Worm (Caenorhabditis elegans): ENCODE data around the gene T19C9.8.

The T19C9.8 gene

DNA sequence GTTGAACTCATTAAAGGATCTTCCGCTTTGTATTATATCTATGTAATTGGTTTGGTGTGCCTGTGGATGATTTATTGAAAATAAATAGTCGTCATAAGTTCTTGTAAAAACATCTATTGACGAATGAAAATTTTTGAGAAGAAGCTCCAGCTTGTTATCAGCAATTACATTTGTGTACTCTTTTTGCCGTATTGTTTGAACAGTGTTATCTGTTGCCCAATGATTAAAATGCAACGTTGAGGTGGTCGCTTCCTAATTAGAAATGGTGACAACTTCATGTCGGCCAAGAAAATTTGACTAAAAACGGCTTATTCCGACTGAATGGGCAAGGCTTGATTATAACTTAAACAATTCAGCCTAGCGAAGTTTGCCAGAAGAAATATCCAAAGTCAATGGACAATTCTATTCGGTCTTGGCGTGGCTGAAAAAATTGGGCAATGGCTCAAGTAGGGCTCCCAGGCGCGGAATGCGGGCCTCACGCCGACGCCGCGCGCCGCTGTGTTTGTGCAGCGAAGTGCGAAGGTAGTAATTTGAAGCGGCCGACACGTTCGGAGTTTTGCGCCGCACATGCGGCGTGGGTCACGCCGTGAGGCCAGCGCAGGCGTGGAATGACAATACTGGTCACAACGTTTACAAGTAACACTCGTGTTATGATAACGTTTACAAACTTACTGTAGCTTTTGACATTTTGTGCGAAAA lies 1.8 kb downstream of the T19C9.8 start:
- TF ChIP-seq zfh-2 (GFP tag; conservative IDR thresholded peaks at IDR 0.05): peak; percentile 82
- no peak for TF ChIP-seq ztf-18 (tag; optimal IDR thresholded peaks at IDR 0.05)
- no peak for TF ChIP-seq zim-3 (tag; optimal IDR thresholded peaks at IDR 0.05)
- TF ChIP-seq F37B4.10 (GFP tag; IDR thresholded peaks at IDR 0.05): 0 out of 2 replicates have a peak, but pooled peaks have one; percentile 13
- TF ChIP-seq sea-2 (GFP tag; IDR thresholded peaks at IDR 0.05): 0 out of 2 replicates have a peak, but pooled peaks have one; percentile 45
- no peak for TF ChIP-seq tbp1 (GFP tag; optimal IDR thresholded peaks at IDR 0.05)
- no peak for TF ChIP-seq F49E8.2 (tag; optimal IDR thresholded peaks at IDR 0.05; ENCODE audit: insufficient read depth)
- no peak for TF ChIP-seq madf-3 (GFP tag; IDR thresholded peaks at IDR 0.05)

DNA sequence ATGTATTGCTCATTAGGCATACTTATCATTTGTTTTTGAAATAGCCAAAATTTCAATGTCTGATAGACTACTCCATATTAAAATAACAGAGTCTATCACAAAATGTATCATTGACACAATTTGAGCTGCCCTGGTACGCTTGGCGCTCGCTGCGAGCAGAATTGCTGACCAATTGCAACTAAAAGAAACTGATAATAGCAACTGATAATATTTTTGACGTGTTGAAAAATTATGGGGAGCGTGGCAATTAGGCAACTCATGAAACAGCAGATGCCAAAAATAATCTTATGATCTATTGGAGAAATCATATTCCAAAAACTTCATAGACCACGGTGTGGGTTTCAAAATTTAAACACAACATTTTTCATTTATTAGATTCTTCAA lies 2.4 kb downstream of the T19C9.8 start:
- peak; percentile 71 for TF ChIP-seq nhr-80 (tag; optimal IDR thresholded peaks at IDR 0.05)
- no peak for TF ChIP-seq D2030.7 (GFP tag; IDR thresholded peaks at IDR 0.05)
- no peak for TF ChIP-seq snpc-4 (GFP tag; optimal IDR thresholded peaks at IDR 0.05)
- TF ChIP-seq snpc-4 (tag; optimal IDR thresholded peaks at IDR 0.05): peak in 1 of 4 experiments; percentile 19

DNA sequence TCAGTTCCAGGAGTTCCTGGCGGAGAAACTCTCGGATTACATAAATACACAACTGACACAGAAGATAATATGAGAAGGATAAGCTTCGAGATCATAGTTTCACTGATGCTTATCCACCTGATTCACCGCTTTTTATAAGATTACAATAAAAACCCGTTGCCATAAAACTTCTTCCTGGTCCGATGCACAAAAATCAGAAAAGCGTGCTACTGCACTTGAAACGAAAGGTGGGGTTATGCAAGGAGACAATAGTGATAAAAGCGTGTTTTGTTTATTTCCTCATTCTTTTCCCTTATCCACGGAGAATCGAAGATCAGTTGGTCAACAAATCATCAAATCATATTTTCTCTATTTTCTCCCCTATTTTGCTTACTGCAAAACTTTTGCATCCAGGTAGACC lies 3.7 kb downstream of the T19C9.8 start, which contains the start of gene Y68A4B.3:
Y68A4B.3 (minus strand) TSS at position 101 of the 400 bp plus-strand sequence.
- TF ChIP-seq F52B5.7 (tag; optimal IDR thresholded peaks at IDR 0.05) (no peak), ztf-25 (GFP tag; IDR thresholded peaks at IDR 0.05) (no peak), pbrm-1 (GFP tag; IDR thresholded peaks at IDR 0.05) (no peak), cebp-2 (GFP tag; IDR thresholded peaks at IDR 0.05) (no peak), madf-8 (GFP tag; conservative IDR thresholded peaks at IDR 0.05) (no peak), F49E8.2 (tag; optimal IDR thresholded peaks at IDR 0.05; ENCODE audit: insufficient read depth) (no peak)

DNA sequence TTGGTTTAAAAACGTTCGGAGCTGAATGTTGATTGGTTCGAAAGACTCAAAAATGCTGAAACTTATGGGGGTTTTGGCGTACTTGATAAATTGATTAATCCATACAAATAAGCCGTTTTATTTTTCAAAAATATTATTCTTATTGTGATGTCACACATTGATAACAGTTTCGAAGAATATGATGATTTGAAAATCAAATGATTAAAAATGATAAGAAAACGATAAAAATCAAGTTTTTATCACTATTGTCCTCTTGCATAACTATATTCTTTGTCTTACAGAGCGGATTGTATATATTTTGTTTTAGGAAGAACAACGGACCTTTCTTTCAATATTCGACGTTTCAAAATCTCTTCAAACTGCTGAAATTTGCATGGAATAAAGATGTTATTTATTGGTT lies 4.1 kb downstream of the T19C9.8 start:
- TF ChIP-seq tlf-1 (GFP tag; optimal IDR thresholded peaks at IDR 0.05) (no peak), ceh-79 (tag; optimal IDR thresholded peaks at IDR 0.05) (no peak), snpc-4 (GFP tag; optimal IDR thresholded peaks at IDR 0.05) (no peak), snpc-4 (tag; optimal IDR thresholded peaks at IDR 0.05) (no peak), snpc-3.4 (tag; optimal IDR thresholded peaks at IDR 0.05) (no peak), lin-40 (tag; optimal IDR thresholded peaks at IDR 0.05) (no peak), F22D6.2 (tag; optimal IDR thresholded peaks at IDR 0.05) (no peak), somi-1 (GFP tag; optimal IDR thresholded peaks at IDR 0.05) (no peak), tbp1 (GFP tag; optimal IDR thresholded peaks at IDR 0.05) (no peak), hmg-20 (GFP tag; IDR thresholded peaks at IDR 0.05) (no peak), nfyb-1 (GFP tag; IDR thresholded peaks at IDR 0.05) (no peak), T07F8.4 (tag; optimal IDR thresholded peaks at IDR 0.05) (no peak), ceh-100 (GFP tag; IDR thresholded peaks at IDR 0.05) (no peak), ztf-22 (GFP tag; optimal IDR thresholded peaks at IDR 0.05) (no peak)

DNA sequence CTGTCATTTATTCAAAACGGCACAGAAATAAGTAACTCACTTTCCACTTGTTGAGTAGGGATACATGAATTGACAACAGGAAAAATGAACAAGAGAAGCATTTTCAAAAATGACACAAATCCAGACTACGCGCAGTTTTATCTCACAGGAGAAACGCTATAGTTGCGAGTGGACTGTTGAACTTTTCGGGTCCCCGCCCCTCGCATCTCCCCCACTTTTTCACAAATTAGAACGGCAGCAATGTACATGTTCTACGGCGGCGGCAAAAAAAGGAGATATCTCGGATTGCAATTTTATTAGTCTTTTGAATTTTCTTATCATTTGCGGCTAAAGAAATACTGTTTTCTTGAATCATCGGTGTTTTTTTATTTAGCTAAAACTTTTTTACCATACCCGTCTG lies 6.5 kb downstream of the T19C9.8 start, which contains the start of gene clec-242:
clec-242 (minus strand) TSS at position 101 of the 400 bp plus-strand sequence.
- no peak for TF ChIP-seq Y53F4B.3 (GFP tag; IDR thresholded peaks at IDR 0.05)
- TF ChIP-seq F39B2.1 (GFP tag; IDR thresholded peaks at IDR 0.05): no peak
- TF ChIP-seq sdz-38 (tag; optimal IDR thresholded peaks at IDR 0.05): no peak
- no peak for TF ChIP-seq bed-2 (GFP tag; IDR thresholded peaks at IDR 0.05)
- TF ChIP-seq B0019.2 (GFP tag; conservative IDR thresholded peaks at IDR 0.05): no peak
- no peak for TF ChIP-seq zim-3 (tag; optimal IDR thresholded peaks at IDR 0.05)
- TF ChIP-seq die-1 (tag; optimal IDR thresholded peaks at IDR 0.05): no peak
- TF ChIP-seq ceh-27 (GFP tag; optimal IDR thresholded peaks at IDR 0.05): no peak
- TF ChIP-seq aptf-3 (GFP tag; IDR thresholded peaks at IDR 0.05): no peak
